Worm (Caenorhabditis elegans): ENCODE measurements around the gene srxa-15.

The srxa-15 gene

ce11 chrV:20633619-20634018 lies 8.4 kb upstream of the srxa-15 start, which contains the start of gene F46B3.15:
TSS of gene F46B3.15 (minus strand) at chrV:20633719.
- TF ChIP-seq unc-39 (tag; optimal IDR thresholded peaks at IDR 0.05) (no peak), ceh-43 (GFP tag; optimal IDR thresholded peaks at IDR 0.05) (no peak), pha-4 (tag; optimal IDR thresholded peaks at IDR 0.05) (no peak), mep-1 (tag; optimal IDR thresholded peaks at IDR 0.05) (no peak)

- TF ChIP-seq nhr-2 (tag; optimal IDR thresholded peaks at IDR 0.05), result no peak
- TF ChIP-seq mep-1 (tag; optimal IDR thresholded peaks at IDR 0.05), result no peak
- TF ChIP-seq pha-4 (tag; optimal IDR thresholded peaks at IDR 0.05), result no peak
- TF ChIP-seq ztf-11 (tag; optimal IDR thresholded peaks at IDR 0.05), result no peak
Measured at ce11 chrV:20634330-20634729, 7.7 kb upstream of the srxa-15 start, which contains the start of gene F46B3.16. TSS of gene F46B3.16 (plus strand) at chrV:20634630.

ce11 chrV:20636855-20637254 lies 5.1 kb upstream of the srxa-15 start, which contains the start of gene ttr-13:
TSS of gene ttr-13 (minus strand) at chrV:20636955.
- TF ChIP-seq ham-2 (GFP tag; optimal IDR thresholded peaks at IDR 0.05) (no peak), ceh-83 (GFP tag; optimal IDR thresholded peaks at IDR 0.05) (no peak), lin-32 (GFP tag; optimal IDR thresholded peaks at IDR 0.05) (no peak), mab-5 (tag; optimal IDR thresholded peaks at IDR 0.05) (no peak), mls-2 (tag; optimal IDR thresholded peaks at IDR 0.05) (no peak), bed-3 (GFP tag; optimal IDR thresholded peaks at IDR 0.05) (no peak), lin-13 (tag; optimal IDR thresholded peaks at IDR 0.05) (no peak), nhr-28 (tag; optimal IDR thresholded peaks at IDR 0.05) (no peak), ceh-43 (GFP tag; optimal IDR thresholded peaks at IDR 0.05) (no peak), nhr-76 (tag; optimal IDR thresholded peaks at IDR 0.05) (no peak), blmp-1 (tag; optimal IDR thresholded peaks at IDR 0.05) (no peak)

- TF ChIP-seq elt-1 (tag; optimal IDR thresholded peaks at IDR 0.05; ENCODE audit: borderline replicate concordance, insufficient read depth) (no peak), ceh-83 (GFP tag; optimal IDR thresholded peaks at IDR 0.05) (no peak), unc-62 (GFP tag; optimal IDR thresholded peaks at IDR 0.05) (no peak), ztf-11 (tag; optimal IDR thresholded peaks at IDR 0.05) (no peak), nhr-237 (tag; optimal IDR thresholded peaks at IDR 0.05) (no peak), nhr-76 (tag; optimal IDR thresholded peaks at IDR 0.05) (no peak), blmp-1 (tag; optimal IDR thresholded peaks at IDR 0.05) (no peak), M03D4.4 (tag; optimal IDR thresholded peaks at IDR 0.05) (no peak), lin-32 (GFP tag; optimal IDR thresholded peaks at IDR 0.05) (no peak), pha-4 (tag; optimal IDR thresholded peaks at IDR 0.05) (no peak), zip-8 (tag; optimal IDR thresholded peaks at IDR 0.05) (no peak)
Measured at ce11 chrV:20638344-20638743, 3.7 kb upstream of the srxa-15 start, which contains the start of gene Y44A6B.3. TSS of gene Y44A6B.3 (minus strand) at chrV:20638444.

- TF ChIP-seq ces-1 (GFP tag; optimal IDR thresholded peaks at IDR 0.05) (no peak), zip-8 (tag; optimal IDR thresholded peaks at IDR 0.05) (no peak), cnd-1 (tag; optimal IDR thresholded peaks at IDR 0.05) (no peak), nhr-2 (tag; optimal IDR thresholded peaks at IDR 0.05) (no peak), nhr-12 (tag; optimal IDR thresholded peaks at IDR 0.05) (no peak), flh-1 (GFP tag; optimal IDR thresholded peaks at IDR 0.05) (no peak), unc-62 (GFP tag; optimal IDR thresholded peaks at IDR 0.05) (no peak), nhr-28 (tag; optimal IDR thresholded peaks at IDR 0.05) (no peak)
Measured at ce11 chrV:20639294-20639693, 2.7 kb upstream of the srxa-15 start, which contains the start of gene srxa-14. TSS of gene srxa-14 (plus strand) at chrV:20639594.

ce11 chrV:20645479-20645878 lies 3.5 kb downstream of the srxa-15 start:
- TF ChIP-seq ham-2 (GFP tag; optimal IDR thresholded peaks at IDR 0.05) (no peak), ces-1 (GFP tag; optimal IDR thresholded peaks at IDR 0.05) (peak; percentile 90)

- TF ChIP-seq elt-1 (tag; optimal IDR thresholded peaks at IDR 0.05; ENCODE audit: borderline replicate concordance, insufficient read depth), result no peak
- TF ChIP-seq sem-2 (GFP tag; optimal IDR thresholded peaks at IDR 0.05), result no peak
- no peak for TF ChIP-seq tbx-8 (GFP tag; optimal IDR thresholded peaks at IDR 0.05)
- TF ChIP-seq sptf-1 (tag; optimal IDR thresholded peaks at IDR 0.05), result no peak
- TF ChIP-seq ham-2 (GFP tag; optimal IDR thresholded peaks at IDR 0.05), result no peak
- TF ChIP-seq pha-4 (tag; optimal IDR thresholded peaks at IDR 0.05), result no peak
- no peak for TF ChIP-seq mep-1 (tag; optimal IDR thresholded peaks at IDR 0.05)
- TF ChIP-seq nhr-12 (tag; optimal IDR thresholded peaks at IDR 0.05), result no peak
- TF ChIP-seq zip-8 (tag; optimal IDR thresholded peaks at IDR 0.05), result no peak
- TF ChIP-seq flh-1 (GFP tag; optimal IDR thresholded peaks at IDR 0.05), result no peak
- no peak for TF ChIP-seq mls-2 (tag; optimal IDR thresholded peaks at IDR 0.05)
- TF ChIP-seq ceh-39 (tag; optimal IDR thresholded peaks at IDR 0.05), result no peak
- TF ChIP-seq lin-13 (tag; optimal IDR thresholded peaks at IDR 0.05), result no peak
- TF ChIP-seq M03D4.4 (tag; optimal IDR thresholded peaks at IDR 0.05), result no peak
- TF ChIP-seq nhr-28 (tag; optimal IDR thresholded peaks at IDR 0.05), result no peak
- TF ChIP-seq blmp-1 (tag; optimal IDR thresholded peaks at IDR 0.05), result no peak
- no peak for TF ChIP-seq nhr-237 (tag; optimal IDR thresholded peaks at IDR 0.05)
- TF ChIP-seq nhr-2 (tag; optimal IDR thresholded peaks at IDR 0.05), result no peak
Measured at ce11 chrV:20648868-20649267, 6.9 kb downstream of the srxa-15 start.

All from whole organism, mixed stage, embryonic.